Worm (Caenorhabditis elegans) whole organism, late embryonic: ENCODE data around the gene C44C10.5.

Experiments
- K02D7.2 ChIP-seq: sonication (generic microtip); optimal IDR thresholded peaks from 2 replicates; lab custom pipeline; 2017; ENCODE audit warnings: mild to moderate bottlenecking, missing genetic modification characterization, missing compliant biosample characterization
- ama-1 ChIP-seq: fragments of 150-350 bp; optimal IDR thresholded peaks from 2 replicates; lab custom pipeline; 2014
- ceh-2 ChIP-seq: sonication (generic microtip); optimal IDR thresholded peaks from 2 replicates; lab custom pipeline; 2016; ENCODE audit warnings: missing genotype, missing genetic modification characterization, missing compliant biosample characterization
- ceh-24 ChIP-seq: sonication (generic microtip); optimal IDR thresholded peaks from 2 replicates; lab custom pipeline; 2016; ENCODE audit warnings: mild to moderate bottlenecking, missing genetic modification characterization, missing compliant biosample characterization
- ceh-45 ChIP-seq: fragments of 200-800 bp; sonication (Bioruptor generic); IDR thresholded peaks from 2 replicates; pipeline ENCODE4 v1.3.6; 2022; ENCODE audit warnings: missing genetic modification reagents, missing genetic modification characterization, missing compliant biosample characterization
- ets-4 ChIP-seq: sonication (generic microtip); optimal IDR thresholded peaks from 2 replicates; lab custom pipeline; 2016; ENCODE audit warnings: missing genetic modification characterization, missing compliant biosample characterization
- hlh-30 ChIP-seq: sonication (generic microtip); optimal IDR thresholded peaks from 2 replicates; lab custom pipeline; 2017; ENCODE audit warnings: antibody characterized with exemption, missing genetic modification characterization, missing compliant biosample characterization; ENCODE audit not compliant: insufficient read depth
- nhr-232 ChIP-seq: sonication (generic microtip); optimal IDR thresholded peaks from 2 replicates; lab custom pipeline; 2016; ENCODE audit warnings: missing genetic modification characterization, missing compliant biosample characterization
- pha-4 ChIP-seq: fragments of 150-350 bp; optimal IDR thresholded peaks from 2 replicates; lab custom pipeline; 2018; ENCODE audit warnings: missing biosample characterization, missing genetic modification reagents, missing genetic modification characterization
- pqm-1 ChIP-seq: sonication (generic microtip); optimal IDR thresholded peaks from 2 replicates; lab custom pipeline; 2016; ENCODE audit warnings: missing genetic modification characterization, missing compliant biosample characterization
- sox-4 ChIP-seq: sonication (generic microtip); optimal IDR thresholded peaks from 2 replicates; lab custom pipeline; 2017; ENCODE audit warnings: mild to moderate bottlenecking, missing genetic modification characterization, inconsistent platforms, missing compliant biosample characterization
- syd-9 ChIP-seq: sonication (generic microtip); optimal IDR thresholded peaks from 2 replicates; lab custom pipeline; 2016; ENCODE audit warnings: mild to moderate bottlenecking, missing genetic modification characterization, moderate library complexity, missing compliant biosample characterization
- ttx-3 ChIP-seq: sonication (generic microtip); optimal IDR thresholded peaks from 2 replicates; lab custom pipeline; 2016; ENCODE audit warnings: missing genetic modification reagents, missing genetic modification characterization, missing compliant biosample characterization
- unc-3 ChIP-seq, 2 experiments: fragments of 200-800 bp in 1 of 2; sonication (Bioruptor generic) in 1 of 2; sonication (generic microtip) in 1 of 2; conservative IDR thresholded peaks in 1 of 2; optimal IDR thresholded peaks in 1 of 2; 2 replicates each; pipeline versions ENCODE4 v1.3.6 to Lab custom; 2016 to 2022; ENCODE audit warnings: missing compliant biosample characterization in 2 of 2, missing genetic modification characterization in 2 of 2, missing genetic modification reagents in 1 of 2

ce11 chrX:11725646-11726045 is 35.3 kb downstream of the C44C10.5 start:
- TF ChIP-seq ets-4 (tag; lab: Kevin White, UChicago) = no peak
- no peak for TF ChIP-seq nhr-232
- no peak for TF ChIP-seq ama-1 (lab: Kevin White, UChicago)
- TF ChIP-seq pqm-1 = no peak
- TF ChIP-seq ceh-24 (tag; lab: Kevin White, UChicago) = no peak
- no peak for TF ChIP-seq sox-4 (tag; lab: Kevin White, UChicago)
- TF ChIP-seq syd-9 (tag; lab: Kevin White, UChicago) = no peak
- TF ChIP-seq pha-4 (tag; lab: Kevin White, UChicago) = no peak
- TF ChIP-seq ttx-3 (tag; lab: Kevin White, UChicago) = no peak
- no peak for TF ChIP-seq K02D7.2 (tag; lab: Kevin White, UChicago)
- no peak for TF ChIP-seq hlh-30
- TF ChIP-seq ceh-45 (GFP tag; lab: Robert Waterston, UW) = no peak
- no peak for TF ChIP-seq ceh-2 (tag; lab: Kevin White, UChicago)
- TF ChIP-seq unc-3 (GFP tag; conservative IDR thresholded peaks at IDR 0.05; lab: Robert Waterston, UW) = no peak
- TF ChIP-seq unc-3 (tag; optimal IDR thresholded peaks at IDR 0.05; lab: Kevin White, UChicago) = no peak
